Worm (Caenorhabditis elegans): ENCODE data around the gene F35H10.2.

- no peak for TF ChIP-seq ama-1 (optimal IDR thresholded peaks at IDR 0.05)
- no peak for TF ChIP-seq pes-1 (GFP tag; IDR thresholded peaks at IDR 0.05)
- no peak for TF ChIP-seq F13C5.2 (tag; optimal IDR thresholded peaks at IDR 0.05)
- no peak for TF ChIP-seq tra-4 (tag; optimal IDR thresholded peaks at IDR 0.05)
- TF ChIP-seq hmg-4 (GFP tag; optimal IDR thresholded peaks at IDR 0.05), result no peak
- TF ChIP-seq tbx-11 (GFP tag; IDR thresholded peaks at IDR 0.05), result no peak
- no peak for TF ChIP-seq hnd-1 (tag; optimal IDR thresholded peaks at IDR 0.05)
- no peak for TF ChIP-seq ceh-13 (GFP tag; optimal IDR thresholded peaks at IDR 0.05)
- no peak for TF ChIP-seq flt-1 (GFP tag; IDR thresholded peaks at IDR 0.05)
- no peak for TF ChIP-seq B0310.2 (tag; optimal IDR thresholded peaks at IDR 0.05)
- TF ChIP-seq scrt-1 (GFP tag; IDR thresholded peaks at IDR 0.05), result no peak
Observed at ce11 chrIV:8283214-8283613, 45.8 kb upstream of the F35H10.2 start.

Measured in whole organism, early embryonic.